Worm (Caenorhabditis elegans) whole organism, late embryonic: ENCODE measurements around the gene T25B9.2.

ENCODE experiments used
- F13H6.1 ChIP-seq: sonication (generic microtip); optimal IDR thresholded peaks from 2 replicates; lab custom pipeline; 2016; ENCODE audit warnings: missing genetic modification characterization, missing compliant biosample characterization
- K02D7.2 ChIP-seq: sonication (generic microtip); optimal IDR thresholded peaks from 2 replicates; lab custom pipeline; 2017; ENCODE audit warnings: mild to moderate bottlenecking, missing genetic modification characterization, missing compliant biosample characterization
- ceh-30 ChIP-seq: fragments of 150-350 bp; optimal IDR thresholded peaks from 2 replicates; lab custom pipeline; 2014; ENCODE audit warnings: missing biosample characterization, missing genetic modification characterization
- hlh-6 ChIP-seq: sonication (generic microtip); optimal IDR thresholded peaks from 2 replicates; lab custom pipeline; 2016; ENCODE audit warnings: missing genotype, missing genetic modification characterization, missing compliant biosample characterization
- syd-9 ChIP-seq: sonication (generic microtip); optimal IDR thresholded peaks from 2 replicates; lab custom pipeline; 2016; ENCODE audit warnings: mild to moderate bottlenecking, missing genetic modification characterization, moderate library complexity, missing compliant biosample characterization

T25B9.2 gene

DNA sequence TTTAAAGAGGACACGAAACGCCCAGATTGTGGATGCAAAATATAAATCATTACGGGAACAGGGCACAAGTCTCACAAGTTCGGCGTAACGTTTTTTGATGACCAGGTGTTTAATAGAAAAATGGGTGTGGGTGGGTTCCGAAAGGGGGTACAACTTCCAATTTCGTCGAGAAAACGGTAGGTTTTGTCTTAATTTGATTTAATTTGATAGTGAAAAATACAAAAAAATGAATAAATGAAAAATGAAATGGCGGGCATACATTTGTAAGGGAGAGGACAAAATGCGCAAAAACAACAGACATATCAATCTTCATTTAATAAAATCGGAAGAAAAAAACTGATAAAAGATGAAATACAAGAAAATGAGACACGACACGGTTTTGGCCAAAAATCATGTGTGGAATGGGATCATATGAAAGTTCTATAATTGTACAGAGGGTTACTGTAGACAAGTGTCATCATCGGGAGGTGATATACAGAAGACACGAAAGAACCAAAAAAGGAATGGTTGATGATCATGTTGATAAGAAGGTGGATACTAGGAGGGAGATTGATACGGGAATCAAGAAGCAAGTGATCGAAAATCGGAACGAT is 49.7 kb downstream of the T25B9.2 start:
- TF ChIP-seq hlh-6 (tag; lab: Kevin White, UChicago) (no peak), syd-9 (tag; lab: Kevin White, UChicago) (no peak), F13H6.1 (no peak), ceh-30 (tag; lab: Kevin White, UChicago) (no peak), K02D7.2 (tag; lab: Kevin White, UChicago) (no peak)
